Fruit fly (Drosophila melanogaster) whole organism, embryonic: Measurements from ENCODE around the gene aop.

ENCODE experiments used
- CG10147 ChIP-seq: fragments of 200-800 bp; sonication (Bioruptor generic); optimal IDR thresholded peaks from 2 replicates; lab custom pipeline; 2019; ENCODE audit warnings: missing biosample characterization, mild to moderate bottlenecking, missing genetic modification characterization, moderate library complexity
- CG11504 ChIP-seq: fragments of 200-800 bp; sonication (Bioruptor generic); optimal IDR thresholded peaks from 3 replicates; lab custom pipeline; 2019; ENCODE audit warnings: missing biosample characterization, mild to moderate bottlenecking, missing genetic modification characterization, moderate library complexity
- CG11696 ChIP-seq: fragments of 200-800 bp; sonication (Bioruptor generic); IDR thresholded peaks from 2 replicates; pipeline ENCODE4 v1.3.6; 2022; ENCODE audit warnings: missing biosample characterization, missing genetic modification characterization
- CG12659 ChIP-seq: fragments of 200-800 bp; sonication (Bioruptor generic); optimal IDR thresholded peaks from 3 replicates; lab custom pipeline; 2017; ENCODE audit warnings: mild to moderate bottlenecking, missing biosample characterization, missing genetic modification reagents, missing genetic modification characterization
- CG14710 ChIP-seq: fragments of 200-800 bp; sonication (Bioruptor generic); optimal IDR thresholded peaks from 3 replicates; lab custom pipeline; 2019; ENCODE audit warnings: missing biosample characterization, mild to moderate bottlenecking, missing genetic modification characterization, moderate library complexity
- CG1602 ChIP-seq: fragments of 200-800 bp; sonication (Bioruptor generic); optimal IDR thresholded peaks from 3 replicates; lab custom pipeline; 2016; ENCODE audit warnings: missing biosample characterization, missing genetic modification characterization
- CG16813 ChIP-seq: fragments of 200-800 bp; sonication (Bioruptor generic); IDR thresholded peaks from 3 replicates; pipeline ENCODE4 v1.3.6; 2022; ENCODE audit warnings: missing biosample characterization, missing genetic modification characterization; ENCODE audit not compliant: partially characterized antibody
- CG17328 ChIP-seq: fragments of 200-800 bp; sonication (Bioruptor generic); IDR thresholded peaks from 2 replicates; pipeline ENCODE4 v1.3.6; 2022; ENCODE audit warnings: missing biosample characterization, missing genetic modification characterization
- CG2875 ChIP-seq: fragments of 200-800 bp; sonication (Bioruptor generic); optimal IDR thresholded peaks from 2 replicates; lab custom pipeline; 2017; ENCODE audit warnings: missing biosample characterization, mild to moderate bottlenecking, missing genetic modification characterization, missing genetic modification reagents
- CG31441 ChIP-seq: fragments of 200-800 bp; sonication (Bioruptor generic); IDR thresholded peaks from 2 replicates; pipeline ENCODE4 v1.3.6; 2022; ENCODE audit warnings: missing biosample characterization, missing genetic modification characterization
- CG4730 ChIP-seq: fragments of 200-800 bp; sonication (Bioruptor generic); IDR thresholded peaks from 2 replicates; pipeline ENCODE4 v1.3.6; 2022; ENCODE audit warnings: missing biosample characterization, missing genetic modification characterization
- CG6175 ChIP-seq: fragments of 200-800 bp; sonication (Bioruptor generic); IDR thresholded peaks from 3 replicates; pipeline ENCODE4 v1.3.6; 2022; ENCODE audit warnings: missing biosample characterization, missing genetic modification characterization
- CG6683 ChIP-seq: fragments of 200-800 bp; sonication (Bioruptor generic); optimal IDR thresholded peaks from 2 replicates; lab custom pipeline; 2017; ENCODE audit warnings: missing biosample characterization, mild to moderate bottlenecking, missing genetic modification characterization, missing genetic modification reagents
- CG6689 ChIP-seq: fragments of 200-800 bp; sonication (Bioruptor generic); IDR thresholded peaks from 2 replicates; pipeline ENCODE4 v1.3.6; 2022; ENCODE audit warnings: missing biosample characterization, missing genetic modification characterization
- CG8089 ChIP-seq: fragments of 200-800 bp; sonication (Bioruptor generic); optimal IDR thresholded peaks from 3 replicates; lab custom pipeline; 2016; ENCODE audit warnings: missing biosample characterization, missing genetic modification characterization
- CG8290 ChIP-seq, 3 experiments: fragments of 200-800 bp; sonication (Bioruptor generic); optimal IDR thresholded peaks; 2 replicates each; lab custom pipeline; 2016 to 2019; ENCODE audit warnings: missing biosample characterization in 3 of 3, missing genetic modification characterization in 3 of 3, mild to moderate bottlenecking in 2 of 3, moderate library complexity in 1 of 3
- CG9797 ChIP-seq: fragments of 200-800 bp; sonication (Bioruptor generic); optimal IDR thresholded peaks from 3 replicates; lab custom pipeline; 2018; ENCODE audit warnings: missing biosample characterization, mild to moderate bottlenecking, missing genetic modification characterization
- CoRest ChIP-seq: fragments of 200-800 bp; sonication (Bioruptor generic); optimal IDR thresholded peaks from 3 replicates; lab custom pipeline; 2018; ENCODE audit warnings: missing biosample characterization, mild to moderate bottlenecking, missing genetic modification characterization, moderate library complexity
- Dfd ChIP-seq, 2 experiments: fragments of >200 bp; optimal IDR thresholded peaks; 2 replicates each; lab custom pipeline; 2017; ENCODE audit warnings: missing biosample characterization in 2 of 2, missing genetic modification characterization in 2 of 2
- Dip2 ChIP-seq: fragments of 200-800 bp; sonication (Bioruptor generic); IDR thresholded peaks from 2 replicates; pipeline ENCODE4 v1.3.6; 2022; ENCODE audit warnings: missing biosample characterization, missing genetic modification characterization
- Ets97D ChIP-seq: fragments of 200-800 bp; sonication (Bioruptor generic); optimal IDR thresholded peaks from 3 replicates; lab custom pipeline; 2016; ENCODE audit warnings: missing biosample characterization, missing genetic modification characterization
- Gug ChIP-seq: fragments of 200-800 bp; sonication (Bioruptor generic); IDR thresholded peaks from 4 replicates; pipeline ENCODE4 v1.3.6; 2022; ENCODE audit warnings: missing biosample characterization, missing genetic modification characterization
- HLHmδ ChIP-seq: fragments of 200-800 bp; sonication (Bioruptor generic); optimal IDR thresholded peaks from 2 replicates; lab custom pipeline; 2018; ENCODE audit warnings: missing biosample characterization, mild to moderate bottlenecking, missing genetic modification characterization, moderate library complexity
- Lpt ChIP-seq: fragments of >200 bp; optimal IDR thresholded peaks from 2 replicates; lab custom pipeline; 2018; ENCODE audit warnings: missing biosample characterization, missing genetic modification characterization
- Nf-YB ChIP-seq: fragments of 200-800 bp; sonication (Bioruptor generic); optimal IDR thresholded peaks from 3 replicates; lab custom pipeline; 2019; ENCODE audit warnings: missing biosample characterization, mild to moderate bottlenecking, missing genetic modification characterization, moderate library complexity
- Ravus ChIP-seq: fragments of 200-800 bp; sonication (Bioruptor generic); IDR thresholded peaks from 2 replicates; pipeline ENCODE4 v1.3.6; 2022; ENCODE audit warnings: missing biosample characterization, missing genetic modification characterization
- Sry-β ChIP-seq: fragments of 200-800 bp; sonication (Bioruptor generic); optimal IDR thresholded peaks from 2 replicates; lab custom pipeline; 2018; ENCODE audit warnings: missing biosample characterization, mild to moderate bottlenecking, missing genetic modification characterization, moderate library complexity
- abd-A ChIP-seq: fragments of 200-800 bp; sonication (Bioruptor generic); optimal IDR thresholded peaks from 3 replicates; lab custom pipeline; 2019; ENCODE audit warnings: missing biosample characterization, mild to moderate bottlenecking, missing genetic modification characterization, moderate library complexity
- amos ChIP-seq: fragments of 200-800 bp; sonication (Bioruptor generic); IDR thresholded peaks from 2 replicates; pipeline ENCODE4 v1.3.6; 2022; ENCODE audit warnings: missing biosample characterization, missing genetic modification characterization; ENCODE audit not compliant: partially characterized antibody
- ap ChIP-seq: fragments of 200-800 bp; sonication (Bioruptor generic); IDR thresholded peaks from 2 replicates; pipeline ENCODE4 v1.3.6; 2022; ENCODE audit warnings: missing biosample characterization, missing genetic modification characterization
- chm ChIP-seq: fragments of 200-800 bp; sonication (Bioruptor generic); IDR thresholded peaks from 2 replicates; pipeline ENCODE4 v1.3.6; 2022; ENCODE audit warnings: missing biosample characterization, missing genetic modification characterization
- cwo ChIP-seq: fragments of 200-800 bp; sonication (Bioruptor generic); optimal IDR thresholded peaks from 3 replicates; lab custom pipeline; 2017; ENCODE audit warnings: missing biosample characterization, missing genetic modification characterization, mild to moderate bottlenecking, moderate library complexity, missing genetic modification reagents
- dan ChIP-seq: fragments of 200-800 bp; sonication (Bioruptor generic); IDR thresholded peaks from 2 replicates; pipeline ENCODE4 v1.3.6; 2022; ENCODE audit warnings: missing biosample characterization, missing genetic modification characterization
- eve ChIP-seq, 2 experiments: fragments of >200 bp; optimal IDR thresholded peaks; 2 replicates each; lab custom pipeline; 2017; ENCODE audit warnings: missing biosample characterization in 2 of 2, missing genetic modification characterization in 2 of 2
- eyg ChIP-seq: fragments of 200-800 bp; sonication (Bioruptor generic); optimal IDR thresholded peaks from 3 replicates; lab custom pipeline; 2016; ENCODE audit warnings: missing biosample characterization, missing genetic modification characterization
- fd102C ChIP-seq: fragments of 200-800 bp; sonication (Bioruptor generic); optimal IDR thresholded peaks from 2 replicates; lab custom pipeline; 2018; ENCODE audit warnings: missing biosample characterization, mild to moderate bottlenecking, missing genetic modification characterization, moderate library complexity
- gem ChIP-seq: fragments of 200-800 bp; sonication (Bioruptor generic); optimal IDR thresholded peaks from 2 replicates; lab custom pipeline; 2019; ENCODE audit warnings: missing biosample characterization, mild to moderate bottlenecking, missing genetic modification characterization, moderate library complexity
- gsb ChIP-seq: fragments of 200-800 bp; sonication (Bioruptor generic); IDR thresholded peaks from 2 replicates; pipeline ENCODE4 v1.3.6; 2022; ENCODE audit warnings: missing biosample characterization, missing genetic modification characterization
- ind ChIP-seq: fragments of 200-800 bp; sonication (Bioruptor generic); optimal IDR thresholded peaks from 3 replicates; lab custom pipeline; 2016; ENCODE audit warnings: missing biosample characterization, missing genetic modification characterization
- jigr1 ChIP-seq: fragments of 200-800 bp; sonication (Bioruptor generic); IDR thresholded peaks from 3 replicates; pipeline ENCODE4 v1.3.6; 2022; ENCODE audit warnings: missing biosample characterization, missing genetic modification characterization
- lov ChIP-seq, 2 experiments: fragments of 200-800 bp in 1 of 2; fragments of >200 bp in 1 of 2; sonication (Bioruptor generic) in 1 of 2; IDR thresholded peaks in 1 of 2; optimal IDR thresholded peaks in 1 of 2; 2 replicates in 1 of 2; 3 replicates in 1 of 2; pipeline versions ENCODE4 v1.3.6 to Lab custom; 2017 to 2022; ENCODE audit warnings: missing biosample characterization in 1 of 2, missing genetic modification characterization in 1 of 2
- sc ChIP-seq, 3 experiments: fragments of >200 bp in 2 of 3; fragments of 200-800 bp in 1 of 3; sonication (Bioruptor generic) in 1 of 3; optimal IDR thresholded peaks; 2 replicates in 2 of 3; 3 replicates in 1 of 3; lab custom pipeline; 2017; ENCODE audit warnings: mild to moderate bottlenecking in 1 of 3, missing biosample characterization in 1 of 3, missing genetic modification characterization in 1 of 3, missing genetic modification reagents in 1 of 3
- schlank ChIP-seq: fragments of 200-800 bp; sonication (Bioruptor generic); optimal IDR thresholded peaks from 2 replicates; lab custom pipeline; 2018; ENCODE audit warnings: missing biosample characterization, mild to moderate bottlenecking, missing genetic modification characterization
- sr ChIP-seq: fragments of 200-800 bp; sonication (Bioruptor generic); IDR thresholded peaks from 3 replicates; pipeline ENCODE4 v1.3.6; 2022; ENCODE audit warnings: missing biosample characterization, missing genetic modification characterization
- sug ChIP-seq: fragments of 200-800 bp; optimal IDR thresholded peaks from 2 replicates; lab custom pipeline; 2019; ENCODE audit warnings: missing biosample characterization, mild to moderate bottlenecking, missing genetic modification characterization, moderate library complexity
- tgo ChIP-seq: fragments of 200-800 bp; sonication (Bioruptor generic); IDR thresholded peaks from 3 replicates; pipeline ENCODE4 v1.3.6; 2022; ENCODE audit warnings: missing biosample characterization, missing genetic modification characterization
- tio ChIP-seq: fragments of 200-800 bp; sonication (Bioruptor generic); optimal IDR thresholded peaks from 2 replicates; lab custom pipeline; 2017; ENCODE audit warnings: missing biosample characterization, missing genetic modification characterization, inconsistent platforms

The aop gene

dm6 chr2L:2164520-2165237, 13.9 kb downstream of the aop start (continued):
- peak; percentile 61 for TF ChIP-seq CG1602
- peak; percentile 38 for TF ChIP-seq Nf-YB
- TF ChIP-seq CG12659 = no peak
- no peak for TF ChIP-seq gsb
- TF ChIP-seq abd-A (tag; lab: Kevin White, UChicago) = no peak
- TF ChIP-seq CoRest (tag; lab: Kevin White, UChicago) = peak; percentile 63
- TF ChIP-seq Sry-β = peak; percentile 53
- TF ChIP-seq CG8290 (GFP tag; optimal IDR thresholded peaks at IDR 0.05; lab: Kevin White, UChicago) = peak; percentile 53
- peak; percentile 19 to 31 for TF ChIP-seq CG8290 (tag; optimal IDR thresholded peaks at IDR 0.05; lab: Kevin White, UChicago)
- no peak for TF ChIP-seq schlank (tag; lab: Kevin White, UChicago)
- TF ChIP-seq amos (GFP tag; lab: Robert Waterston, UW) = no peak
- TF ChIP-seq sc (optimal IDR thresholded peaks at IDR 0.05; lab: Kevin White, UChicago) = no peak
- TF ChIP-seq sc (GFP tag; optimal IDR thresholded peaks at IDR 0.05; lab: Kevin White, UChicago) = peak; percentile 29
- peak; percentile 94 for TF ChIP-seq fd102C
- TF ChIP-seq Ets97D (GFP tag; lab: Kevin White, UChicago) = peak; percentile 5
- TF ChIP-seq CG4730 (GFP tag; lab: Robert Waterston, UW) = peak; percentile 61
- no peak for TF ChIP-seq Dfd (GFP tag; optimal IDR thresholded peaks at IDR 0.05; lab: Kevin White, UChicago)
- no peak for TF ChIP-seq CG10147 (GFP tag; lab: Kevin White, UChicago)
- no peak for TF ChIP-seq Dip2 (GFP tag; lab: Robert Waterston, UW)
- peak; percentile 9 for TF ChIP-seq CG9797
- TF ChIP-seq tgo (GFP tag; lab: Robert Waterston, UW) = no peak; the same call in 2 of the 3 replicates
- peak; percentile 50 for TF ChIP-seq CG2875
- no peak for TF ChIP-seq CG6683 (GFP tag; lab: Kevin White, UChicago)
- peak; percentile 17; the same call in 2 of the 4 replicates for TF ChIP-seq Gug (GFP tag; lab: Robert Waterston, UW)
- TF ChIP-seq tio (GFP tag; lab: Kevin White, UChicago) = peak; percentile 32
- TF ChIP-seq ap = no peak; the same call in 1 of the 2 replicates
- TF ChIP-seq eyg = no peak
- peak; percentile 83 for TF ChIP-seq CG14710 (tag; lab: Kevin White, UChicago)
- no peak for TF ChIP-seq lov (optimal IDR thresholded peaks at IDR 0.05; lab: Kevin White, UChicago)
- peak; percentile 83; the same call in 2 of the 3 replicates for TF ChIP-seq lov (GFP tag; IDR thresholded peaks at IDR 0.05; lab: Robert Waterston, UW)
- TF ChIP-seq CG11696 = no peak
- TF ChIP-seq ind (GFP tag; lab: Kevin White, UChicago) = peak; percentile 36
- TF ChIP-seq CG16813 (GFP tag; lab: Robert Waterston, UW) = no peak
- 0 out of 2 replicates have a peak, but pooled peaks have one; percentile 1 for TF ChIP-seq Ravus (GFP tag; lab: Robert Waterston, UW)
- no peak for TF ChIP-seq sug (tag; lab: Kevin White, UChicago)
- no peak for TF ChIP-seq sr
- TF ChIP-seq chm (GFP tag; lab: Robert Waterston, UW) = peak; percentile 79; the same call in 1 of the 2 replicates
- no peak for TF ChIP-seq CG6175
- peak; percentile 78 for TF ChIP-seq CG17328 (GFP tag; lab: Robert Waterston, UW)
- TF ChIP-seq CG31441 = peak; percentile 68; the same call in 1 of the 2 replicates
- peak in 1 of 2 experiments; percentile 76 for TF ChIP-seq eve (GFP tag; optimal IDR thresholded peaks at IDR 0.05; lab: Kevin White, UChicago)
- TF ChIP-seq Lpt (GFP tag; lab: Kevin White, UChicago) = no peak
- peak; percentile 44 for TF ChIP-seq CG11504 (tag; lab: Kevin White, UChicago)
- TF ChIP-seq jigr1 = no peak
- TF ChIP-seq dan (GFP tag; lab: Robert Waterston, UW) = peak; percentile 86
- TF ChIP-seq CG6689 (GFP tag; lab: Robert Waterston, UW) = peak; percentile 74
- TF ChIP-seq CG8089 = peak; percentile 34
- no peak for TF ChIP-seq cwo (GFP tag; lab: Kevin White, UChicago)
- TF ChIP-seq HLHmδ = no peak
- TF ChIP-seq gem = peak; percentile 74
